Fruit fly (Drosophila melanogaster): ENCODE data around the gene wgn.

Gene wgn

DNA sequence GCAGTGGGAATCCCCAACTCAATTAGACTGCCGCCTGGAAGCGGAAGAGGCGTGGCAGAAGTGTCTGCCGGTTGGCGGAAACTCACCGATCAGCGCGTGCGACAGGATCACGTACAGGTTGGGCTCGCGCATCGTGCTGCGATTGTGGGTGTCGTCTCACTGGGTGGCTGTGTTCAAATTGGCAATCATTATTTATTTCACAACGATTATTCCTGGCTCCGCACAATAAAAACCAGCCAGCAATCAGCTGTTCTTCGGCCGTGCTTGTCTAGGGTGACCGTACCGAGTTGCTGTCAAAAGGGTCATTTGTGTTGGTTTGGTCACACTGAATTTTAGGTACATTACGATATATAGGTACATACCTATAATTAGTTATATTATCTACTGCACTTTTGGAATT, 22.3 kb upstream of the wgn start, which contains the start of gene CG6659 (continued):
- no peak for TF ChIP-seq CG3838 (GFP tag; optimal IDR thresholded peaks at IDR 0.05)
- TF ChIP-seq MESR4 (GFP tag; optimal IDR thresholded peaks at IDR 0.05) = peak; percentile 55
- peak; percentile 20; the same call in 1 of the 3 replicates for TF ChIP-seq ci (GFP tag; IDR thresholded peaks at IDR 0.05)
- no peak for TF ChIP-seq ttk (GFP tag; IDR thresholded peaks at IDR 0.05)
- TF ChIP-seq Med (GFP tag) = peak; percentile 53
- peak; percentile 15; the same call in 1 of the 2 replicates for TF ChIP-seq hbn (GFP tag; IDR thresholded peaks at IDR 0.05; ENCODE audit: partially characterized antibody)
- 0 out of 2 replicates have a peak, but pooled peaks have one; percentile 22 for TF ChIP-seq bbx (GFP tag; IDR thresholded peaks at IDR 0.05; ENCODE audit: partially characterized antibody)
- peak; percentile 15 for TF ChIP-seq CG13287 (GFP tag; IDR thresholded peaks at IDR 0.05; ENCODE audit: partially characterized antibody)
- TF ChIP-seq ro (GFP tag; IDR thresholded peaks at IDR 0.05) = no peak
- TF ChIP-seq Scr (GFP tag; IDR thresholded peaks at IDR 0.05; ENCODE audit: partially characterized antibody) = 0 out of 2 replicates have a peak, but pooled peaks have one; percentile 30
- TF ChIP-seq CG11696 (GFP tag; IDR thresholded peaks at IDR 0.05) = no peak
- TF ChIP-seq Sin3A (optimal IDR thresholded peaks at IDR 0.05) = peak; percentile 28
- peak; percentile 61 for TF ChIP-seq gfzf (GFP tag; optimal IDR thresholded peaks at IDR 0.05)
- TF ChIP-seq Doc3 (GFP tag; IDR thresholded peaks at IDR 0.05; ENCODE audit: partially characterized antibody) = peak; percentile 16; the same call in 1 of the 3 replicates

DNA sequence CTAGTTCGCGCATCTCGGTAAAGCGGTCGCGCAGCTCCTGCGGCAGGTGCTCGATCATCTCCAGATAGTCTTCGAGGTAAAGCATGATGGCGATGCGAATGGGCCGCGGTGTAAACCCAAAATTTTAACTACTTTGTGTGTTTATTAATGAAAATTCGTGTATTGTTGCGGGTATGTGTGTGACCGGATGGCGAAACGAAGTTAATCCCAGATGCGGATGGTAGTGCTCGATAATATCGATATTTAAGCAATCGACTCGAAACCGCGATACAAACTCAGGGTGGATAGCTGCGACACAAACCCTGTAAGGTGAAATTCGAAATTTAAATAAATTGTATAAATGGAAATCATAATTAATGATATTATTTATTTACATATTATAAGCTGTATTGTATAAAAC, 18.2 kb upstream of the wgn start, which contains the start of gene Ing3:
Ing3 (minus strand) TSS at position 213 of the 400 bp plus-strand sequence.
- TF ChIP-seq vnd (GFP tag; IDR thresholded peaks at IDR 0.05; ENCODE audit: partially characterized antibody) = peak; percentile 52; the same call in 1 of the 3 replicates
- peak; percentile 19 for TF ChIP-seq CG12659 (GFP tag; optimal IDR thresholded peaks at IDR 0.05)
- peak; percentile 28 for TF ChIP-seq nmo (GFP tag; optimal IDR thresholded peaks at IDR 0.05)
- TF ChIP-seq amos (GFP tag; IDR thresholded peaks at IDR 0.05; ENCODE audit: partially characterized antibody) = peak; percentile 82
- peak; percentile 74 for TF ChIP-seq unc-4 (GFP tag; IDR thresholded peaks at IDR 0.05; ENCODE audit: partially characterized antibody)
- TF ChIP-seq CG14710 (tag; optimal IDR thresholded peaks at IDR 0.05) = peak; percentile 38
- peak; percentile 78 for TF ChIP-seq CG2116 (GFP tag; optimal IDR thresholded peaks at IDR 0.05)
- peak; percentile 50; the same call in 1 of the 2 replicates for TF ChIP-seq CG42726 (GFP tag; IDR thresholded peaks at IDR 0.05; ENCODE audit: partially characterized antibody)
- TF ChIP-seq toy (GFP tag; IDR thresholded peaks at IDR 0.05) = no peak
- peak; percentile 19 for TF ChIP-seq phol (tag; optimal IDR thresholded peaks at IDR 0.05)
- TF ChIP-seq HLH4C (GFP tag; IDR thresholded peaks at IDR 0.05; ENCODE audit: partially characterized antibody) = 0 out of 3 replicates have a peak, but pooled peaks have one; percentile 44
- TF ChIP-seq stwl (tag; optimal IDR thresholded peaks at IDR 0.05) = peak; percentile 30
- TF ChIP-seq knrl (GFP tag; IDR thresholded peaks at IDR 0.05; ENCODE audit: partially characterized antibody) = peak; percentile 60
- no peak for TF ChIP-seq C15 (GFP tag; IDR thresholded peaks at IDR 0.05)
- TF ChIP-seq hbn (GFP tag; IDR thresholded peaks at IDR 0.05; ENCODE audit: partially characterized antibody) = peak; percentile 51; the same call in 1 of the 2 replicates
- TF ChIP-seq lmd (GFP tag; IDR thresholded peaks at IDR 0.05) = no peak
- no peak for TF ChIP-seq vvl (GFP tag; IDR thresholded peaks at IDR 0.05)
- peak; percentile 67 for TF ChIP-seq MBD-R2 (GFP tag; IDR thresholded peaks at IDR 0.05)
- peak; percentile 25 for TF ChIP-seq ewg (GFP tag; optimal IDR thresholded peaks at IDR 0.05)
- TF ChIP-seq her (GFP tag; optimal IDR thresholded peaks at IDR 0.05) = peak; percentile 57
- peak; percentile 23 for TF ChIP-seq YL-1 (GFP tag; optimal IDR thresholded peaks at IDR 0.05)
- peak; percentile 40; the same call in 1 of the 3 replicates for TF ChIP-seq Doc3 (GFP tag; IDR thresholded peaks at IDR 0.05; ENCODE audit: partially characterized antibody)
- peak; percentile 49 for TF ChIP-seq CG15514 (GFP tag; optimal IDR thresholded peaks at IDR 0.05)
- no peak for TF ChIP-seq mam (GFP tag; optimal IDR thresholded peaks at IDR 0.05)
- peak; percentile 49 for TF ChIP-seq sna (GFP tag; IDR thresholded peaks at IDR 0.05; ENCODE audit: partially characterized antibody)
- TF ChIP-seq CG4617 (GFP tag; optimal IDR thresholded peaks at IDR 0.05; ENCODE audit: borderline replicate concordance) = peak; percentile 70
- peak; percentile 58; the same call in 2 of the 3 replicates for TF ChIP-seq CG6791 (GFP tag; IDR thresholded peaks at IDR 0.05; ENCODE audit: partially characterized antibody)
- no peak for TF ChIP-seq CG17802 (tag; optimal IDR thresholded peaks at IDR 0.05)
- peak; percentile 75 for TF ChIP-seq CG13287 (GFP tag; IDR thresholded peaks at IDR 0.05; ENCODE audit: partially characterized antibody)
- TF ChIP-seq CG10267 (tag; optimal IDR thresholded peaks at IDR 0.05) = peak; percentile 45
- TF ChIP-seq CG2129 (GFP tag; IDR thresholded peaks at IDR 0.05; ENCODE audit: partially characterized antibody) = peak; percentile 32; the same call in 1 of the 2 replicates
- peak; percentile 80 for TF ChIP-seq Opbp (GFP tag; IDR thresholded peaks at IDR 0.05; ENCODE audit: partially characterized antibody)
- TF ChIP-seq CG16813 (GFP tag; IDR thresholded peaks at IDR 0.05; ENCODE audit: partially characterized antibody) = peak; percentile 74
- peak; percentile 87 for TF ChIP-seq pzg (GFP tag; optimal IDR thresholded peaks at IDR 0.05)
- TF ChIP-seq E2f2 (GFP tag; IDR thresholded peaks at IDR 0.05) = peak; percentile 86
